Worm (Caenorhabditis elegans) whole organism, L4 larva: ENCODE results near the gene C17B7.15.

Experiments
- ZK546.5 ChIP-seq, 2 experiments: sonication (generic microtip); optimal IDR thresholded peaks; 2 replicates each; lab custom pipeline; 2017; ENCODE audit warnings: missing biosample characterization in 2 of 2, missing genetic modification characterization in 2 of 2
- ces-1 ChIP-seq: fragments of 150-350 bp; sonication (generic microtip); optimal IDR thresholded peaks from 4 replicates; lab custom pipeline; 2014; ENCODE audit warnings: missing biosample characterization, missing genetic modification reagents, missing genetic modification characterization

ce11 chrV:3391005-3391404 lies 41.0 kb downstream of the C17B7.15 start:
- TF ChIP-seq ces-1 (GFP tag; lab: Kevin White, UChicago) (no peak), ZK546.5 (tag; optimal IDR thresholded peaks at IDR 0.05; lab: Kevin White, UChicago) (no peak)
